Fruit fly (Drosophila melanogaster) whole organism, embryonic: Measurements from ENCODE around the gene CG33332.

Experiments used
- Adf1 ChIP-seq: fragments of 200-800 bp; sonication (Bioruptor generic); IDR thresholded peaks from 2 replicates; pipeline ENCODE4 v1.3.6; 2022; ENCODE audit warnings: missing biosample characterization, missing genetic modification characterization
- Antp ChIP-seq: fragments of 200-800 bp; sonication (Bioruptor generic); optimal IDR thresholded peaks from 3 replicates; lab custom pipeline; 2016; ENCODE audit warnings: missing biosample characterization, missing genetic modification characterization
- Blimp-1 ChIP-seq: fragments of 200-800 bp; sonication (Bioruptor generic); optimal IDR thresholded peaks from 3 replicates; lab custom pipeline; 2018; ENCODE audit warnings: missing biosample characterization, missing genetic modification characterization, mild to moderate bottlenecking, moderate library complexity, missing genetic modification reagents
- CG10565 ChIP-seq: fragments of 200-800 bp; sonication (Bioruptor generic); optimal IDR thresholded peaks from 3 replicates; lab custom pipeline; 2016; ENCODE audit warnings: missing biosample characterization, mild to moderate bottlenecking, missing genetic modification characterization
- CG13624 ChIP-seq: fragments of 200-800 bp; sonication (Bioruptor generic); optimal IDR thresholded peaks from 2 replicates; lab custom pipeline; 2016; ENCODE audit warnings: missing biosample characterization, missing genetic modification characterization
- CG14860 ChIP-seq: fragments of 200-800 bp; sonication (Bioruptor generic); IDR thresholded peaks from 3 replicates; pipeline ENCODE4 v1.3.6; 2022; ENCODE audit warnings: missing biosample characterization, missing genetic modification characterization; ENCODE audit not compliant: partially characterized antibody
- CG14965 ChIP-seq: fragments of 200-800 bp; sonication (Bioruptor generic); optimal IDR thresholded peaks from 2 replicates; lab custom pipeline; 2016; ENCODE audit warnings: missing biosample characterization, missing genetic modification characterization, borderline replicate concordance
- CG15011 ChIP-seq: fragments of 200-800 bp; sonication (Bioruptor generic); optimal IDR thresholded peaks from 3 replicates; lab custom pipeline; 2018; ENCODE audit warnings: missing biosample characterization, mild to moderate bottlenecking, missing genetic modification characterization
- CG15601 ChIP-seq: fragments of 200-800 bp; sonication (Bioruptor generic); optimal IDR thresholded peaks from 3 replicates; lab custom pipeline; 2019; ENCODE audit warnings: missing biosample characterization, mild to moderate bottlenecking, missing genetic modification characterization, moderate library complexity
- CG1603 ChIP-seq: fragments of 200-800 bp; sonication (Bioruptor generic); optimal IDR thresholded peaks from 2 replicates; lab custom pipeline; 2019; ENCODE audit warnings: missing biosample characterization, mild to moderate bottlenecking, missing genetic modification characterization, moderate library complexity
- CG1647 ChIP-seq: fragments of 200-800 bp; sonication (Bioruptor generic); optimal IDR thresholded peaks from 3 replicates; lab custom pipeline; 2016; ENCODE audit warnings: missing biosample characterization, missing genetic modification characterization
- CG16813 ChIP-seq: fragments of 200-800 bp; sonication (Bioruptor generic); IDR thresholded peaks from 3 replicates; pipeline ENCODE4 v1.3.6; 2022; ENCODE audit warnings: missing biosample characterization, missing genetic modification characterization; ENCODE audit not compliant: partially characterized antibody
- CG17385 ChIP-seq: fragments of 200-800 bp; sonication (Bioruptor generic); optimal IDR thresholded peaks from 3 replicates; lab custom pipeline; 2018; ENCODE audit warnings: missing biosample characterization, mild to moderate bottlenecking, missing genetic modification characterization
- CG2120 ChIP-seq: fragments of 200-800 bp; sonication (Bioruptor generic); optimal IDR thresholded peaks from 3 replicates; lab custom pipeline; 2016; ENCODE audit warnings: missing biosample characterization, missing genetic modification characterization
- CG5180 ChIP-seq: fragments of 200-800 bp; sonication (Bioruptor generic); optimal IDR thresholded peaks from 3 replicates; lab custom pipeline; 2017; ENCODE audit warnings: missing biosample characterization, missing genetic modification characterization, mild to moderate bottlenecking, moderate library complexity, missing genetic modification reagents
- CG6683 ChIP-seq: fragments of 200-800 bp; sonication (Bioruptor generic); optimal IDR thresholded peaks from 2 replicates; lab custom pipeline; 2017; ENCODE audit warnings: missing biosample characterization, mild to moderate bottlenecking, missing genetic modification characterization, missing genetic modification reagents
- CG7357 ChIP-seq: fragments of 200-800 bp; sonication (Bioruptor generic); IDR thresholded peaks from 3 replicates; pipeline ENCODE4 v1.3.6; 2022; ENCODE audit warnings: missing biosample characterization, missing genetic modification characterization
- CG8765 ChIP-seq: fragments of 200-800 bp; sonication (Bioruptor generic); IDR thresholded peaks from 2 replicates; pipeline ENCODE4 v1.3.6; 2022; ENCODE audit warnings: missing biosample characterization, missing genetic modification characterization
- Dad ChIP-seq: fragments of 200-800 bp; sonication (Bioruptor generic); optimal IDR thresholded peaks from 3 replicates; lab custom pipeline; 2016; ENCODE audit warnings: missing biosample characterization, missing genetic modification characterization
- Dip3 ChIP-seq: fragments of 200-800 bp; sonication (Bioruptor generic); optimal IDR thresholded peaks from 3 replicates; lab custom pipeline; 2016; ENCODE audit warnings: missing biosample characterization, missing genetic modification characterization
- Doc3 ChIP-seq: fragments of 200-800 bp; sonication (Bioruptor generic); IDR thresholded peaks from 3 replicates; pipeline ENCODE4 v1.3.6; 2022; ENCODE audit warnings: missing biosample characterization, missing genetic modification characterization; ENCODE audit not compliant: partially characterized antibody
- Elba2 ChIP-seq: fragments of 200-800 bp; sonication (Bioruptor generic); optimal IDR thresholded peaks from 3 replicates; lab custom pipeline; 2016; ENCODE audit warnings: missing biosample characterization, missing genetic modification characterization
- Fer3 ChIP-seq: fragments of 200-800 bp; sonication (Bioruptor generic); optimal IDR thresholded peaks from 2 replicates; lab custom pipeline; 2018; ENCODE audit warnings: missing biosample characterization, mild to moderate bottlenecking, missing genetic modification characterization, moderate library complexity
- HHEX ChIP-seq: fragments of 200-800 bp; sonication (Bioruptor generic); optimal IDR thresholded peaks from 3 replicates; lab custom pipeline; 2017; ENCODE audit warnings: missing biosample characterization, mild to moderate bottlenecking, missing genetic modification characterization, missing genetic modification reagents
- HLHmδ ChIP-seq: fragments of 200-800 bp; sonication (Bioruptor generic); optimal IDR thresholded peaks from 2 replicates; lab custom pipeline; 2018; ENCODE audit warnings: missing biosample characterization, mild to moderate bottlenecking, missing genetic modification characterization, moderate library complexity
- Hmr ChIP-seq: fragments of 200-800 bp; sonication (Bioruptor generic); optimal IDR thresholded peaks from 3 replicates; lab custom pipeline; 2017; ENCODE audit warnings: mild to moderate bottlenecking, missing biosample characterization, missing genetic modification reagents, missing genetic modification characterization
- Hr39 ChIP-seq: fragments of >200 bp; optimal IDR thresholded peaks from 2 replicates; lab custom pipeline; 2017
- Hr78 ChIP-seq, 2 experiments: fragments of 200-800 bp in 1 of 2; fragments of >200 bp in 1 of 2; sonication (Bioruptor generic) in 1 of 2; optimal IDR thresholded peaks; 2 replicates each; lab custom pipeline; 2017 to 2019; ENCODE audit warnings: missing biosample characterization in 2 of 2, missing genetic modification characterization in 2 of 2, mild to moderate bottlenecking in 1 of 2, moderate library complexity in 1 of 2
- Jarid2 ChIP-seq: fragments of 200-800 bp; sonication (Bioruptor generic); optimal IDR thresholded peaks from 3 replicates; lab custom pipeline; 2017; ENCODE audit warnings: mild to moderate bottlenecking, missing biosample characterization, missing genetic modification reagents, missing genetic modification characterization
- Lhr ChIP-seq: fragments of 200-800 bp; sonication (Bioruptor generic); optimal IDR thresholded peaks from 3 replicates; lab custom pipeline; 2017; ENCODE audit warnings: mild to moderate bottlenecking, missing biosample characterization, missing genetic modification reagents, missing genetic modification characterization
- Lpt ChIP-seq: fragments of >200 bp; optimal IDR thresholded peaks from 2 replicates; lab custom pipeline; 2018; ENCODE audit warnings: missing biosample characterization, missing genetic modification characterization
- Neu2 ChIP-seq: fragments of 200-800 bp; sonication (Bioruptor generic); optimal IDR thresholded peaks from 3 replicates; lab custom pipeline; 2016; ENCODE audit warnings: missing biosample characterization, missing genetic modification characterization, borderline replicate concordance
- Nf-YA ChIP-seq: fragments of 200-800 bp; sonication (Bioruptor generic); IDR thresholded peaks from 2 replicates; pipeline ENCODE4 v1.3.6; 2022; ENCODE audit warnings: missing biosample characterization, missing genetic modification characterization
- NfI ChIP-seq: fragments of 200-800 bp; sonication (Bioruptor generic); optimal IDR thresholded peaks from 3 replicates; lab custom pipeline; 2018; ENCODE audit warnings: missing biosample characterization, mild to moderate bottlenecking, missing genetic modification characterization, moderate library complexity
- Rfx ChIP-seq: fragments of 200-800 bp; sonication (Bioruptor generic); IDR thresholded peaks from 2 replicates; pipeline ENCODE4 v1.3.6; 2022; ENCODE audit warnings: missing biosample characterization, missing genetic modification characterization
- abd-A ChIP-seq: fragments of 200-800 bp; sonication (Bioruptor generic); optimal IDR thresholded peaks from 3 replicates; lab custom pipeline; 2019; ENCODE audit warnings: missing biosample characterization, mild to moderate bottlenecking, missing genetic modification characterization, moderate library complexity
- amos ChIP-seq: fragments of 200-800 bp; sonication (Bioruptor generic); IDR thresholded peaks from 2 replicates; pipeline ENCODE4 v1.3.6; 2022; ENCODE audit warnings: missing biosample characterization, missing genetic modification characterization; ENCODE audit not compliant: partially characterized antibody
- ems ChIP-seq: fragments of 200-800 bp; sonication (Bioruptor generic); optimal IDR thresholded peaks from 3 replicates; lab custom pipeline; 2016; ENCODE audit warnings: missing biosample characterization, missing genetic modification characterization
- esg ChIP-seq: fragments of 200-800 bp; sonication (Bioruptor generic); conservative IDR thresholded peaks from 2 replicates; pipeline ENCODE4 v1.3.6; 2022; ENCODE audit warnings: missing biosample characterization, missing genetic modification characterization
- grn ChIP-seq: fragments of 200-800 bp; sonication (Bioruptor generic); optimal IDR thresholded peaks from 3 replicates; lab custom pipeline; 2017; ENCODE audit warnings: missing biosample characterization, missing genetic modification characterization
- jigr1 ChIP-seq: fragments of 200-800 bp; sonication (Bioruptor generic); IDR thresholded peaks from 3 replicates; pipeline ENCODE4 v1.3.6; 2022; ENCODE audit warnings: missing biosample characterization, missing genetic modification characterization
- pita ChIP-seq: fragments of 200-800 bp; sonication (Bioruptor generic); optimal IDR thresholded peaks from 2 replicates; lab custom pipeline; 2017; ENCODE audit warnings: missing biosample characterization, mild to moderate bottlenecking, missing genetic modification characterization
- ro ChIP-seq: fragments of 200-800 bp; sonication (Bioruptor generic); IDR thresholded peaks from 2 replicates; pipeline ENCODE4 v1.3.6; 2022; ENCODE audit warnings: missing biosample characterization, missing genetic modification characterization
- sens ChIP-seq: fragments of 200-800 bp; sonication (Bioruptor generic); peaks from one replicate; lab custom pipeline; 2016; ENCODE audit warnings: missing biosample characterization, missing genetic modification characterization
- sisA ChIP-seq: fragments of 200-800 bp; sonication (Bioruptor generic); IDR thresholded peaks from 2 replicates; pipeline ENCODE4 v1.3.6; 2022; ENCODE audit warnings: missing biosample characterization, missing genetic modification characterization
- slbo ChIP-seq: fragments of 200-800 bp; sonication (Bioruptor generic); IDR thresholded peaks from 2 replicates; pipeline ENCODE4 v1.3.6; 2022; ENCODE audit warnings: missing biosample characterization, missing genetic modification characterization
- slp2 ChIP-seq: fragments of 200-800 bp; sonication (Bioruptor generic); optimal IDR thresholded peaks from 2 replicates; lab custom pipeline; 2016; ENCODE audit warnings: missing biosample characterization, missing genetic modification characterization
- sna ChIP-seq: fragments of 200-800 bp; sonication (Bioruptor generic); IDR thresholded peaks from 2 replicates; pipeline ENCODE4 v1.3.6; 2022; ENCODE audit warnings: missing biosample characterization, missing genetic modification characterization; ENCODE audit not compliant: partially characterized antibody
- tx ChIP-seq: fragments of 200-800 bp; sonication (Bioruptor generic); optimal IDR thresholded peaks from 2 replicates; lab custom pipeline; 2016; ENCODE audit warnings: missing biosample characterization, missing genetic modification characterization
- zf30C ChIP-seq: fragments of 200-800 bp; sonication (Bioruptor generic); optimal IDR thresholded peaks from 3 replicates; lab custom pipeline; 2018; ENCODE audit warnings: missing biosample characterization, mild to moderate bottlenecking, missing genetic modification characterization

The CG33332 gene

dm6 chr3R:14886011-14886534 lies at the start of gene CG33332, which contains the start of the genes Rrp6 and CG33331 (continued):
- TF ChIP-seq CG15601 (peak; percentile 68), CG14965 (GFP tag; lab: Kevin White, UChicago) (no peak), Elba2 (GFP tag; lab: Kevin White, UChicago) (no peak), slbo (peak; percentile 79), ems (GFP tag; lab: Kevin White, UChicago) (peak; percentile 47), Hr39 (lab: Kevin White, UChicago) (no peak), sna (GFP tag; lab: Robert Waterston, UW) (0 out of 2 replicates have a peak, but pooled peaks have one; percentile 39), abd-A (tag; lab: Kevin White, UChicago) (no peak), CG1647 (peak; percentile 26), CG17385 (peak; percentile 98), CG2120 (GFP tag; lab: Kevin White, UChicago) (peak; percentile 86), tx (GFP tag; lab: Kevin White, UChicago) (peak; percentile 64), zf30C (GFP tag; lab: Kevin White, UChicago) (no peak), CG6683 (GFP tag; lab: Kevin White, UChicago) (peak; percentile 46), CG15011 (no peak), Hmr (GFP tag; lab: Kevin White, UChicago) (no peak), CG14860 (no peak), Nf-YA (no peak), Adf1 (GFP tag; lab: Robert Waterston, UW) (peak; percentile 41), grn (GFP tag; lab: Kevin White, UChicago) (no peak), CG1603 (peak; percentile 69), CG13624 (peak; percentile 51), esg (peak; percentile 51), CG10565 (GFP tag; lab: Kevin White, UChicago) (no peak), Rfx (GFP tag; lab: Robert Waterston, UW) (peak; percentile 80), amos (GFP tag; lab: Robert Waterston, UW) (peak; percentile 56), CG5180 (GFP tag; lab: Kevin White, UChicago) (no peak), Doc3 (GFP tag; lab: Robert Waterston, UW) (peak; percentile 41; the same call in 1 of the 3 replicates), Blimp-1 (GFP tag; lab: Kevin White, UChicago) (no peak), Jarid2 (GFP tag; lab: Kevin White, UChicago) (no peak), pita (GFP tag; lab: Kevin White, UChicago) (no peak), CG16813 (GFP tag; lab: Robert Waterston, UW) (peak; percentile 62), ro (GFP tag; lab: Robert Waterston, UW) (no peak), slp2 (GFP tag; lab: Kevin White, UChicago) (no peak), Fer3 (tag; lab: Kevin White, UChicago) (peak; percentile 69), CG7357 (GFP tag; lab: Robert Waterston, UW) (no peak), HLHmδ (no peak), Dip3 (peak; percentile 67), Neu2 (no peak), Hr78 (GFP tag; optimal IDR thresholded peaks at IDR 0.05; lab: Kevin White, UChicago) (no peak), CG8765 (GFP tag; lab: Robert Waterston, UW) (no peak), HHEX (peak; percentile 52), sens (peak; percentile 64), NfI (GFP tag; lab: Kevin White, UChicago) (peak; percentile 85), jigr1 (GFP tag; lab: Robert Waterston, UW) (no peak), Lhr (GFP tag; lab: Kevin White, UChicago) (peak; percentile 12), Lpt (GFP tag; lab: Kevin White, UChicago) (no peak), Dad (GFP tag; lab: Kevin White, UChicago) (peak; percentile 55), Antp (GFP tag; lab: Kevin White, UChicago) (peak; percentile 60), sisA (0 out of 2 replicates have a peak, but pooled peaks have one; percentile 18)
